Fruit fly (Drosophila melanogaster): Measurements from ENCODE around the gene Aladin.

DNA sequence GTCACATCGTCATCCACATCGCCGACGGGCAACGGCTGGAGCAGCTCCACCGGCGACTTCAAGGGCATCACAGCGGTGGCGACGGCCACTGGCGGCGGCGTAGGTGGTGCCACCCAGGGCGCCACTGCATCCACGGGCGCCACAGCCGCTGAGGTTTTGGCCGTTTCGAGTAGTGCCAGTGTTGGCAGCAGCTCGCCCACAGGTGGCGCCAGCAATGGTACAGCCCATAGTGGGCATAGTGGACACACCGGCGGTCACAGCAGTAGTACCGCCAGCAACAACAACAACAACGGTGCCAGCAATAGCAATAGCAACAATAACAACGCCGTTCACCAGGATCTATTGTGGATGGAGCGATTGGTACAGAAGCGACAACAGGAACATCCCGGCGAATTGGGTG lies 13.2 kb downstream of the Aladin start:
- no peak for TF ChIP-seq Hr96 (GFP tag; optimal IDR thresholded peaks at IDR 0.05)
- TF ChIP-seq CG12768 (GFP tag; optimal IDR thresholded peaks at IDR 0.05), result no peak
- TF ChIP-seq pad (GFP tag; optimal IDR thresholded peaks at IDR 0.05), result no peak
